Worm (Caenorhabditis elegans) whole organism, L1 larva: ENCODE results near the gene T05D4.5.

Source experiments
- C04F5.9 ChIP-seq: sonication (generic microtip); optimal IDR thresholded peaks from 2 replicates; lab custom pipeline; 2016; ENCODE audit warnings: missing genetic modification characterization, missing compliant biosample characterization
- C34B4.2 ChIP-seq: sonication (generic microtip); optimal IDR thresholded peaks from 2 replicates; lab custom pipeline; 2017; ENCODE audit warnings: mild to moderate bottlenecking, missing genetic modification characterization, missing compliant biosample characterization
- F16B12.6 ChIP-seq: fragments of 150-350 bp; optimal IDR thresholded peaks from 2 replicates; lab custom pipeline; 2014; ENCODE audit warnings: missing biosample characterization, missing genetic modification characterization
- Y116A8C.19 ChIP-seq: sonication (generic microtip); optimal IDR thresholded peaks from 2 replicates; lab custom pipeline; 2016; ENCODE audit warnings: missing compliant biosample characterization, missing genetic modification characterization, borderline replicate concordance
- blmp-1 ChIP-seq: fragments of 150-350 bp; optimal IDR thresholded peaks from 2 replicates; lab custom pipeline; 2014; ENCODE audit warnings: missing biosample characterization, missing genetic modification characterization
- ceh-90 ChIP-seq: sonication (generic microtip); optimal IDR thresholded peaks from 2 replicates; lab custom pipeline; 2016; ENCODE audit warnings: missing genetic modification characterization, missing compliant biosample characterization
- dpl-1 ChIP-seq, 3 experiments: fragments of 150-350 bp in 2 of 3; sonication (generic microtip) in 1 of 3; optimal IDR thresholded peaks; 2 replicates each; lab custom pipeline; 2014 to 2017; ENCODE audit warnings: missing biosample characterization in 3 of 3, missing genetic modification characterization in 3 of 3, missing genetic modification reagents in 3 of 3
- efl-1 ChIP-seq, 4 experiments: fragments of 150-350 bp; optimal IDR thresholded peaks in 3 of 4; peaks in 1 of 4; 1 replicate in 1 of 4; 2 replicates in 3 of 4; lab custom pipeline; 2014; ENCODE audit warnings: missing biosample characterization in 2 of 4, missing genetic modification characterization in 2 of 4, missing genetic modification reagents in 2 of 4
- egl-27 ChIP-seq, 2 experiments: fragments of 150-350 bp in 1 of 2; sonication (generic microtip); optimal IDR thresholded peaks; 3 replicates each; lab custom pipeline; 2017 to 2018; ENCODE audit warnings: missing biosample characterization in 2 of 2, missing genetic modification characterization in 2 of 2, missing genetic modification reagents in 2 of 2
- elt-3 ChIP-seq, 6 experiments: fragments of 150-350 bp in 1 of 6; sonication (generic microtip); optimal IDR thresholded peaks; 2 replicates each; lab custom pipeline; 2017 to 2018; ENCODE audit warnings: missing biosample characterization in 6 of 6, missing genetic modification characterization in 6 of 6, inconsistent platforms in 1 of 6
- ets-5 ChIP-seq: fragments of 200-800 bp; sonication (Bioruptor generic); IDR thresholded peaks from 2 replicates; pipeline ENCODE4 v1.3.6; 2022; ENCODE audit warnings: missing genetic modification characterization, missing compliant biosample characterization
- grh-1 ChIP-seq: fragments of 200-800 bp; sonication (Bioruptor generic); IDR thresholded peaks from 2 replicates; pipeline ENCODE4 v1.3.6; 2022; ENCODE audit warnings: missing genetic modification reagents, missing genetic modification characterization, missing compliant biosample characterization
- hlh-4 ChIP-seq: sonication (generic microtip); optimal IDR thresholded peaks from 2 replicates; lab custom pipeline; 2016; ENCODE audit warnings: mild to moderate bottlenecking, missing genetic modification characterization, missing compliant biosample characterization
- isw-1 ChIP-seq: fragments of 200-800 bp; sonication (Bioruptor generic); IDR thresholded peaks from 2 replicates; pipeline ENCODE4 v1.3.6; 2022; ENCODE audit warnings: missing genetic modification characterization, missing compliant biosample characterization
- jun-1 ChIP-seq: fragments of 150-350 bp; optimal IDR thresholded peaks from 2 replicates; lab custom pipeline; 2014; ENCODE audit warnings: missing biosample characterization, missing genetic modification reagents, missing genetic modification characterization
- lin-13 ChIP-seq: fragments of 150-350 bp; optimal IDR thresholded peaks from 2 replicates; lab custom pipeline; 2014; ENCODE audit warnings: missing biosample characterization, missing genetic modification reagents, missing genetic modification characterization
- lin-14 ChIP-seq: fragments of 200-800 bp; sonication (Bioruptor generic); optimal IDR thresholded peaks from 2 replicates; lab custom pipeline; 2018; ENCODE audit warnings: mild to moderate bottlenecking, missing genetic modification characterization, moderate library complexity, missing compliant biosample characterization
- lin-15B ChIP-seq: fragments of 150-350 bp; sonication (generic microtip); optimal IDR thresholded peaks from 3 replicates; lab custom pipeline; 2014; ENCODE audit warnings: missing biosample characterization, missing genetic modification characterization
- lin-35 ChIP-seq, 2 experiments: fragments of 150-350 bp; optimal IDR thresholded peaks; 2 replicates each; lab custom pipeline; 2014; ENCODE audit warnings: missing biosample characterization in 2 of 2, missing genetic modification characterization in 2 of 2, missing genetic modification reagents in 2 of 2
- lir-3 ChIP-seq: sonication (generic microtip); optimal IDR thresholded peaks from 2 replicates; lab custom pipeline; 2016; ENCODE audit warnings: mild to moderate bottlenecking, missing genetic modification characterization, moderate library complexity, missing compliant biosample characterization; ENCODE audit not compliant: poor library complexity
- lsy-2 ChIP-seq, 2 experiments: fragments of 150-350 bp; optimal IDR thresholded peaks; 2 replicates each; lab custom pipeline; 2014; ENCODE audit warnings: missing biosample characterization in 2 of 2, missing genetic modification characterization in 2 of 2
- nhr-20 ChIP-seq: sonication (generic microtip); optimal IDR thresholded peaks from 2 replicates; lab custom pipeline; 2016; ENCODE audit warnings: mild to moderate bottlenecking, missing genetic modification characterization, missing compliant biosample characterization
- nhr-28 ChIP-seq: fragments of 150-350 bp; optimal IDR thresholded peaks from 2 replicates; lab custom pipeline; 2014; ENCODE audit warnings: missing biosample characterization, missing genetic modification characterization
- nhr-71 ChIP-seq: sonication (generic microtip); optimal IDR thresholded peaks from 2 replicates; lab custom pipeline; 2016; ENCODE audit warnings: mild to moderate bottlenecking, missing genetic modification characterization, moderate library complexity, missing compliant biosample characterization
- nhr-85 ChIP-seq: sonication (generic microtip); peaks from one replicate; lab custom pipeline; 2016; ENCODE audit warnings: missing genetic modification characterization, inconsistent platforms, missing compliant biosample characterization
- nhr-90 ChIP-seq: sonication (generic microtip); optimal IDR thresholded peaks from 2 replicates; lab custom pipeline; 2016; ENCODE audit warnings: mild to moderate bottlenecking, missing genetic modification characterization, missing compliant biosample characterization; ENCODE audit not compliant: poor library complexity
- rnt-1 ChIP-seq: sonication (generic microtip); optimal IDR thresholded peaks from 2 replicates; lab custom pipeline; 2016; ENCODE audit warnings: mild to moderate bottlenecking, missing genetic modification characterization, moderate library complexity, missing compliant biosample characterization
- skn-1 ChIP-seq: fragments of 150-350 bp; optimal IDR thresholded peaks from 2 replicates; lab custom pipeline; 2014; ENCODE audit warnings: missing biosample characterization, missing genetic modification characterization
- snpc-4 ChIP-seq: fragments of 150-350 bp; optimal IDR thresholded peaks from 2 replicates; lab custom pipeline; 2014; ENCODE audit warnings: missing biosample characterization, missing genetic modification characterization
- snu-23 ChIP-seq: sonication (generic microtip); optimal IDR thresholded peaks from 2 replicates; lab custom pipeline; 2016; ENCODE audit warnings: missing genetic modification characterization, missing compliant biosample characterization
- sptf-1 ChIP-seq: fragments of 150-350 bp; optimal IDR thresholded peaks from 2 replicates; lab custom pipeline; 2014; ENCODE audit warnings: missing biosample characterization, missing genetic modification characterization
- sup-37 ChIP-seq: fragments of 200-800 bp; sonication (Bioruptor generic); optimal IDR thresholded peaks from 2 replicates; lab custom pipeline; 2018; ENCODE audit warnings: mild to moderate bottlenecking, missing genetic modification characterization, missing compliant biosample characterization
- unc-30 ChIP-seq: sonication (generic microtip); optimal IDR thresholded peaks from 2 replicates; lab custom pipeline; 2017; ENCODE audit warnings: missing biosample characterization, missing genetic modification characterization
- unc-62 ChIP-seq: fragments of 150-350 bp; optimal IDR thresholded peaks from 2 replicates; lab custom pipeline; 2014; ENCODE audit warnings: missing biosample characterization, missing genetic modification reagents, missing genetic modification characterization
- zag-1 ChIP-seq: fragments of 150-350 bp; optimal IDR thresholded peaks from 2 replicates; lab custom pipeline; 2014; ENCODE audit warnings: missing biosample characterization, missing genetic modification characterization
- ztf-11 ChIP-seq, 2 experiments: sonication (generic microtip); optimal IDR thresholded peaks; 2 replicates each; lab custom pipeline; 2016 to 2017; ENCODE audit warnings: missing genetic modification characterization in 2 of 2, missing biosample characterization in 1 of 2, missing compliant biosample characterization in 1 of 2

T05D4.5 gene

DNA sequence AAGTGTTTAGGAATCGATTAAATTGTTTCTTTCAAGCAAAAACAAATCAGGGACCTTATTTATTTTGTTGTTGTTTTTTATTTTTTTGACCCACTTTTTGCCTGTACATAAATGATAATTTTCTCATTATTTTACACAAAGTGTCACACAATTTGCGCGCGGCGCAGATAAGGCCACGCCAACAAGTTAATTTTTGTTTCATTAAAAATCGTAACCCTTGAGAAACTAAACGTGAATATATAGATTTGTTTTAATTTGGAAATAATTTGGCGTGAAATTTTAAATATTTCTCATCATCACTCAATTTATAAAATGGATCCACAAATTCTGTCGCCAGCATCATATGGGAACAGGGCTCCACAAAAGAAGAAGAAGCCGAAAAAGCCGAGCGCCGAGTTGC is at the start of gene T05D4.5:
T05D4.5 (plus strand) TSS at position 301 of the 400 bp plus-strand sequence.
- TF ChIP-seq lin-15B (tag; lab: Kevin White, UChicago) (no peak), sup-37 (no peak), nhr-90 (tag; lab: Kevin White, UChicago) (no peak), isw-1 (GFP tag; lab: Robert Waterston, UW) (no peak), skn-1 (tag; lab: Kevin White, UChicago) (no peak), sptf-1 (no peak), ceh-90 (tag; lab: Kevin White, UChicago) (no peak), blmp-1 (tag; lab: Kevin White, UChicago) (no peak), C04F5.9 (no peak)

DNA sequence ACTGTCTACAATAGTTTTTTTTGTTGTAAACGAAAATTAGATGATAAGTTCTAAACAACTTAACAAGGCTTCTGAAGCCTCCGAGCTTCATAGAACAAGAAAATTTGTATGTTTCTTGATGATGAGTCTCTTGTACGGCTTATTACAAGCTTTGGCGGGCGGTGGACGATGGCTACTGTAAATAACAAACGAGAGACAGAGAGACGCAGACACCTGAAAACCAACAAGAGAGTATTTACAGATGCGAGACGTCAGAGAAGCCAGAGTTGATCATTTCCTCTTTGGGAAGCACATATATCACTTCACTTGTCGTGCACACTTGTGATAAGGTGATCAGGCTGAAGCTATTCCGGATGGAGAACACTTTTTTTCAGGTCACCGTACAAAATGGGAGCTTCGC is 49.8 kb upstream of the T05D4.5 start:
- TF ChIP-seq elt-3 (tag; optimal IDR thresholded peaks at IDR 0.05; lab: Kevin White, UChicago) (no peak), unc-62 (GFP tag; lab: Kevin White, UChicago) (no peak), hlh-4 (no peak), lin-35 (GFP tag; optimal IDR thresholded peaks at IDR 0.05; lab: Kevin White, UChicago) (no peak), lin-15B (tag; lab: Kevin White, UChicago) (no peak), sup-37 (no peak), nhr-85 (no peak), nhr-28 (no peak), F16B12.6 (no peak), lin-13 (GFP tag; lab: Kevin White, UChicago) (no peak), C34B4.2 (tag; lab: Kevin White, UChicago) (no peak)

DNA sequence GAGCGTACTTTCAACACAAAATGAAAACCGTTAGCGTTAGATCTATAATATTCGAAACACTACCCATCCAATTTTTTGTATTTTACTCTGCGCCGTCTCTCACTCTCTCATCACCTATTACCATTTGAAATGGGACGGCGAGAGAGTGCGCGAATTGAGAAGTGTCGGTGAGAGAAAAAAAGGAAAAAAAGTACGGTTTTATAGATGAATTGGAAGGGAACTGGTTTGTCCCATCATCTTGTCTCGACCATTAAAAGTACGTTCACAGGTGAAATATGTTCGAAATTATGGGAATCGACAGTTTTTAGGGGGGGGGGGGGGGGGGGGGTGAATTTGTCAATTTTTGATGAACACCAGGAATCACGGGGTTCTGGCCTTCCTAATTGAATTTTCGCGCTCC is 45.9 kb upstream of the T05D4.5 start:
- TF ChIP-seq ztf-11 (tag; optimal IDR thresholded peaks at IDR 0.05; lab: Kevin White, UChicago) (no peak), lin-35 (GFP tag; optimal IDR thresholded peaks at IDR 0.05; lab: Kevin White, UChicago) (peak in 1 of 2 experiments; percentile 30), elt-3 (tag; optimal IDR thresholded peaks at IDR 0.05; lab: Kevin White, UChicago) (peak in 1 of 6 experiments; percentile 43), grh-1 (GFP tag; lab: Robert Waterston, UW) (peak; percentile 66), efl-1 (optimal IDR thresholded peaks at IDR 0.05; lab: Kevin White, UChicago) (peak; percentile 12 to 34), efl-1 (GFP tag; optimal IDR thresholded peaks at IDR 0.05 in 1 of 2; lab: Kevin White, UChicago) (no peak), lsy-2 (tag; optimal IDR thresholded peaks at IDR 0.05; lab: Kevin White, UChicago) (peak in 1 of 2 experiments; percentile 41), snpc-4 (tag; lab: Kevin White, UChicago) (no peak), ets-5 (GFP tag; lab: Robert Waterston, UW) (no peak), nhr-85 (peak; percentile 82), nhr-71 (peak; percentile 33), lin-14 (GFP tag; lab: Kevin White, UChicago) (peak; percentile 67), nhr-90 (tag; lab: Kevin White, UChicago) (no peak), blmp-1 (tag; lab: Kevin White, UChicago) (peak; percentile 49), snu-23 (peak; percentile 53), egl-27 (tag; optimal IDR thresholded peaks at IDR 0.05; lab: Kevin White, UChicago) (no peak), nhr-20 (tag; lab: Kevin White, UChicago) (peak; percentile 30), rnt-1 (no peak), C04F5.9 (no peak), unc-30 (tag; lab: Kevin White, UChicago) (no peak), jun-1 (tag; lab: Kevin White, UChicago) (no peak), dpl-1 (GFP tag; optimal IDR thresholded peaks at IDR 0.05; lab: Kevin White, UChicago) (peak in 1 of 3 experiments; percentile 22)

DNA sequence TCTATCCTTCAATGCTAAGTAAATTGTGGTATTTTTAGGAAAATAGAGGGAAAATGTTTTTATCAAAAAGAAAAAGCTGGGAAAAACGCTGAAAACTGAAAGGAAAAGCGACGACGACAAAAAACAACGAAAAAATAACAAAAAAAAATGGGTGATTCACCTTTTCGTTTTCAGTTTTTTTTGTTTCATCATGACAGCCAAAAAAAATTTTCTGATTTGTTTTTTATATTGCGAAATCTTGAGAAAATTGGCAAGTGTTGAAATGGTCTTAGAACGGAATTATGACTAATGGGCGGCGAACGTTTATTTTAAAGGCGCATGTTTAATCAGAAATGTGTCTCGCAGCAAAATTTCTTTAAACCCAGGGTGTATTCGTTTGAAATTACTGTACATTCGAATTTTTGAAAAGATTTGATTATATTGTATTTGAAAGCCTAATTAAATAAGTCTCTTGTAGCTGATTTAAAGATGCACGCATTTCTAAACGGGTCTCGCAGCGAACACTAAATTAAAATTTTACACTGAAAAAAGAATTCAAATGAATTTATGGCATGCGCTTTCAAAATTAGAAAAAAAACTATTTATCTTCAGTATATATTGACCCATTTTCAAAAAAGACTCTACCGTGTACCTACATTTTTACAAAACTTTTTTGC is 44.8 kb upstream of the T05D4.5 start:
- TF ChIP-seq Y116A8C.19 (tag; lab: Kevin White, UChicago) (no peak), efl-1 (optimal IDR thresholded peaks at IDR 0.05; lab: Kevin White, UChicago) (no peak), efl-1 (GFP tag; optimal IDR thresholded peaks at IDR 0.05 in 1 of 2; lab: Kevin White, UChicago) (peak in 1 of 2 experiments; percentile 39), zag-1 (tag; lab: Kevin White, UChicago) (no peak), sptf-1 (no peak), lir-3 (tag; lab: Kevin White, UChicago) (no peak)
